Worm (Caenorhabditis elegans): ENCODE data around the gene egg-3.

DNA sequence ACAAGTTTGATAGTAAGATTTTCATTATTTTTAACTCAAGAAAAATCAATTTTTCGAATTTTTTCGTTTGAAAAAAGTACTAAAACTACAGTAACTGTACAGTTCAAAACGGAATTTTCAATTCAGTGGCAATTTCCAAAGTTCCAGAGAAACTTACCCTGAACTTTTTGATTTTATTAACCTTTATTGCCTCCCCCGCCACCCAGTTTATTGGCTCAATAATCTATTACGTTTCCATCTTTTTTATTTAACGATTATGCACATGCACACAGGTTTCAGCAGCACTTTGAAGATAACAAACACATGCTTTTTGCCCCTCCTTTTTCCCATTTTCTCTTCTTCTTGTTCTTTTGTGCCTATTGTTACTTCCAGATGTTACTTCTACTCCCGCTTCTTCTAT lies 3.6 kb downstream of the egg-3 start, which contains the start of gene lurp-1:
- no peak for TF ChIP-seq lin-32 (GFP tag; optimal IDR thresholded peaks at IDR 0.05)
- TF ChIP-seq lin-13 (tag; optimal IDR thresholded peaks at IDR 0.05): no peak
- TF ChIP-seq ces-1 (GFP tag; optimal IDR thresholded peaks at IDR 0.05): no peak
- TF ChIP-seq unc-62 (GFP tag; optimal IDR thresholded peaks at IDR 0.05): no peak
- no peak for TF ChIP-seq snpc-4 (tag; optimal IDR thresholded peaks at IDR 0.05)
